Worm (Caenorhabditis elegans) whole organism, L3 larva: Measurements from ENCODE around the gene gnrr-7.

Source experiments
- jun-1 ChIP-seq: fragments of 150-350 bp; optimal IDR thresholded peaks from 2 replicates; lab custom pipeline; 2014; ENCODE audit warnings: missing biosample characterization, missing genetic modification reagents, missing genetic modification characterization
- snpc-4 ChIP-seq: fragments of 150-350 bp; optimal IDR thresholded peaks from 2 replicates; lab custom pipeline; 2014; ENCODE audit warnings: missing biosample characterization, missing genetic modification characterization

DNA sequence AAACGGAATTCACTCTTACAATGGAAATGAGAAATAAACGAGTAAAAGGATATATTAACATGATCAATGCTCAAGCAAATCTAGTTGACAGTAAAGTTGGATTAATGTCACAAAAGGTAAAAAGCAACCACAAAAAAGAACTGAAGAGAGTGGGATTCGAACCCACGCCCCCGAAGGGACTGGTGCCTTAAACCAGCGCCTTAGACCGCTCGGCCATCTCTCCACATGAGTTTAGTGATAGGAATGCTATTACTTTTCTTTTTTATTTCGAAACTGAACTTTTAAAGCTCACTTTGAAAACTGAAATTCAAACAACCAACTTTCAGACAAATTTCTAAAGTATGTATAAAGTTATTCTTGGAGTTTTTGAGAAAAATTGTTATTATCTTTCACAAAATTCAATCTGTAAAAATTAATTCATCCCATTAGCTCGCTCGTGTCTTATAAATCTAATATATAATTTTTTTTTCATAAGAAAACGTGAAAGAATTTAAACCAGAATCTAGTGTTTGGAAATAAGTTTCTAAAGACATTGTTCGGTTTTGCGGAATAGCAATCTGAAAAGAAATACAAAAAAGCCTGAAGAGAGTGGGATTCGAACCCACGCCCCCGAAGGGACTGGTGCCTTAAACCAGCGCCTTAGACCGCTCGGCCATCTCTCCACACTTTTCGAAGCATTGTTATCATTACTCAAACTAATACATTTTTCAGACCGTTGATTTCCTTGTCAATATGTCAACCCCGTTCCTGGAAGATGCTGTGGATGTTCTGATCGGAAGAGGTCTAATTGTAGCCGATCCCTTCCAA, 22.6 kb upstream of the gnrr-7 start:
- TF ChIP-seq snpc-4 (tag; lab: Kevin White, UChicago), result no peak
- TF ChIP-seq jun-1 (tag; lab: Kevin White, UChicago), result no peak
